Worm (Caenorhabditis elegans) whole organism, young adult: ENCODE data around the gene sma-5.

Source experiments
- B0261.1 ChIP-seq: sonication (generic microtip); optimal IDR thresholded peaks from 2 replicates; lab custom pipeline; 2016; ENCODE audit warnings: mild to moderate bottlenecking, missing genetic modification characterization, moderate library complexity, missing compliant biosample characterization
- C06A6.2 ChIP-seq: fragments of 200-800 bp; sonication (Bioruptor generic); conservative IDR thresholded peaks from 2 replicates; pipeline ENCODE4 v1.3.6; 2022; ENCODE audit warnings: missing genetic modification characterization, missing compliant biosample characterization
- F10E7.11 ChIP-seq: sonication (generic microtip); optimal IDR thresholded peaks from 2 replicates; lab custom pipeline; 2017; ENCODE audit warnings: mild to moderate bottlenecking, missing genetic modification characterization, moderate library complexity, missing compliant biosample characterization
- F49E8.2 ChIP-seq: sonication (generic microtip); optimal IDR thresholded peaks from 3 replicates; lab custom pipeline; 2017; ENCODE audit warnings: missing genetic modification characterization, mild to moderate bottlenecking, missing compliant biosample characterization, antibody characterized with exemption, moderate library complexity; ENCODE audit not compliant: insufficient read depth
- F52B5.7 ChIP-seq: sonication (generic microtip); optimal IDR thresholded peaks from 2 replicates; lab custom pipeline; 2016; ENCODE audit warnings: mild to moderate bottlenecking, missing genetic modification characterization, missing compliant biosample characterization
- Y53G8AR.9 ChIP-seq: fragments of 200-800 bp; sonication (Bioruptor generic); conservative IDR thresholded peaks from 2 replicates; pipeline ENCODE4 v1.3.6; 2022; ENCODE audit warnings: missing genetic modification reagents, missing genetic modification characterization, missing compliant biosample characterization
- Y95B8A.8 ChIP-seq: fragments of 200-800 bp; sonication (Bioruptor generic); IDR thresholded peaks from 2 replicates; pipeline ENCODE4 v1.3.6; 2022; ENCODE audit warnings: missing genetic modification reagents, missing genetic modification characterization, missing compliant biosample characterization
- ZK185.1 ChIP-seq: sonication (generic microtip); optimal IDR thresholded peaks from 2 replicates; lab custom pipeline; 2016; ENCODE audit warnings: mild to moderate bottlenecking, missing genetic modification characterization, missing compliant biosample characterization; ENCODE audit not compliant: poor library complexity, severe bottlenecking
- akir-1 ChIP-seq: fragments of 200-800 bp; sonication (Bioruptor generic); optimal IDR thresholded peaks from 2 replicates; lab custom pipeline; 2018; ENCODE audit warnings: mild to moderate bottlenecking, missing genetic modification characterization, moderate library complexity, missing compliant biosample characterization
- athp-1 ChIP-seq: sonication (generic microtip); optimal IDR thresholded peaks from 2 replicates; lab custom pipeline; 2017; ENCODE audit warnings: mild to moderate bottlenecking, missing genetic modification characterization, missing compliant biosample characterization
- attf-5 ChIP-seq: fragments of 200-800 bp; sonication (Bioruptor generic); optimal IDR thresholded peaks from 2 replicates; lab custom pipeline; 2018; ENCODE audit warnings: mild to moderate bottlenecking, missing genetic modification characterization, missing compliant biosample characterization
- attf-6 ChIP-seq: fragments of 200-800 bp; sonication (Bioruptor generic); IDR thresholded peaks from 2 replicates; pipeline ENCODE4 v1.3.6; 2022; ENCODE audit warnings: missing genetic modification reagents, missing genetic modification characterization, missing compliant biosample characterization
- ccch-3 ChIP-seq: fragments of 200-800 bp; sonication (Bioruptor generic); optimal IDR thresholded peaks from 2 replicates; lab custom pipeline; 2018; ENCODE audit warnings: mild to moderate bottlenecking, missing genetic modification characterization, missing compliant biosample characterization
- ceh-40 ChIP-seq: fragments of 200-800 bp; sonication (Bioruptor generic); IDR thresholded peaks from 2 replicates; pipeline ENCODE4 v1.3.6; 2022; ENCODE audit warnings: missing genetic modification characterization, missing compliant biosample characterization
- ceh-91 ChIP-seq: fragments of 200-800 bp; sonication (Bioruptor generic); IDR thresholded peaks from 2 replicates; pipeline ENCODE4 v1.3.6; 2022; ENCODE audit warnings: missing genetic modification reagents, missing genetic modification characterization, missing compliant biosample characterization
- dox-1 ChIP-seq: fragments of 200-800 bp; sonication (Bioruptor generic); IDR thresholded peaks from 2 replicates; pipeline ENCODE4 v1.3.6; 2022; ENCODE audit warnings: missing genetic modification reagents, missing genetic modification characterization, missing compliant biosample characterization
- dpl-1 ChIP-seq: fragments of 150-350 bp; optimal IDR thresholded peaks from 2 replicates; lab custom pipeline; 2014; ENCODE audit warnings: missing biosample characterization, missing genetic modification reagents, missing genetic modification characterization
- hlh-12 ChIP-seq: sonication (generic microtip); optimal IDR thresholded peaks from 2 replicates; lab custom pipeline; 2016; ENCODE audit warnings: missing genetic modification characterization, missing compliant biosample characterization
- hmg-1.2 ChIP-seq: fragments of 200-800 bp; sonication (Bioruptor generic); IDR thresholded peaks from 2 replicates; pipeline ENCODE4 v1.3.6; 2022; ENCODE audit warnings: missing genetic modification reagents, missing genetic modification characterization, missing compliant biosample characterization
- lag-1 ChIP-seq: fragments of 200-800 bp; sonication (Bioruptor generic); IDR thresholded peaks from 2 replicates; pipeline ENCODE4 v1.3.6; 2022; ENCODE audit warnings: missing genetic modification reagents, missing genetic modification characterization, missing compliant biosample characterization
- let-526 ChIP-seq: fragments of 200-800 bp; sonication (Bioruptor generic); IDR thresholded peaks from 2 replicates; pipeline ENCODE4 v1.3.6; 2022; ENCODE audit warnings: missing genetic modification reagents, missing genetic modification characterization, missing compliant biosample characterization
- let-607 ChIP-seq, 2 experiments: fragments of 200-800 bp in 1 of 2; sonication (Bioruptor generic) in 1 of 2; sonication (generic microtip) in 1 of 2; optimal IDR thresholded peaks; 2 replicates each; lab custom pipeline; 2016 to 2018; ENCODE audit warnings: mild to moderate bottlenecking in 2 of 2, missing compliant biosample characterization in 2 of 2, missing genetic modification characterization in 2 of 2, moderate library complexity in 2 of 2, missing genotype in 1 of 2
- lin-26 ChIP-seq: fragments of 200-800 bp; sonication (Bioruptor generic); IDR thresholded peaks from 2 replicates; pipeline ENCODE4 v1.3.6; 2022; ENCODE audit warnings: missing genetic modification reagents, missing genetic modification characterization, missing compliant biosample characterization
- lin-40 ChIP-seq: sonication (generic microtip); optimal IDR thresholded peaks from 2 replicates; lab custom pipeline; 2016; ENCODE audit warnings: missing genetic modification characterization, mild to moderate bottlenecking, missing compliant biosample characterization, missing genotype, missing genetic modification reagents
- madf-6 ChIP-seq: fragments of 200-800 bp; sonication (Bioruptor generic); IDR thresholded peaks from 2 replicates; pipeline ENCODE4 v1.3.6; 2022; ENCODE audit warnings: missing genetic modification reagents, missing genetic modification characterization, missing compliant biosample characterization
- mel-28 ChIP-seq: sonication (generic microtip); optimal IDR thresholded peaks from 2 replicates; lab custom pipeline; 2016; ENCODE audit warnings: borderline replicate concordance, mild to moderate bottlenecking, missing genetic modification characterization, missing compliant biosample characterization
- nfya-1 ChIP-seq: sonication (generic microtip); optimal IDR thresholded peaks from 2 replicates; lab custom pipeline; 2017; ENCODE audit warnings: antibody characterized with exemption, missing compliant biosample characterization, missing genetic modification characterization, borderline replicate concordance; ENCODE audit not compliant: insufficient read depth
- nfyb-1 ChIP-seq: fragments of 200-800 bp; sonication (Bioruptor generic); IDR thresholded peaks from 2 replicates; pipeline ENCODE4 v1.3.6; 2022; ENCODE audit warnings: missing genetic modification reagents, missing genetic modification characterization, missing compliant biosample characterization
- nhr-80 ChIP-seq: sonication (generic microtip); optimal IDR thresholded peaks from 2 replicates; lab custom pipeline; 2016; ENCODE audit warnings: missing genetic modification characterization, missing compliant biosample characterization
- pbrm-1 ChIP-seq: fragments of 200-800 bp; sonication (Bioruptor generic); IDR thresholded peaks from 2 replicates; pipeline ENCODE4 v1.3.6; 2022; ENCODE audit warnings: missing genetic modification reagents, missing genetic modification characterization, missing compliant biosample characterization
- rcor-1 ChIP-seq: fragments of 200-800 bp; sonication (Bioruptor generic); IDR thresholded peaks from 2 replicates; pipeline ENCODE4 v1.3.6; 2022; ENCODE audit warnings: missing genetic modification reagents, missing genetic modification characterization, missing compliant biosample characterization
- rec-8 ChIP-seq, 2 experiments: sonication (generic microtip); optimal IDR thresholded peaks; 2 replicates each; lab custom pipeline; 2016; ENCODE audit warnings: mild to moderate bottlenecking in 2 of 2, missing genetic modification characterization in 2 of 2, missing genetic modification reagents in 2 of 2, missing genotype in 2 of 2, missing biosample characterization in 1 of 2, missing compliant biosample characterization in 1 of 2, moderate library complexity in 1 of 2
- sdz-38 ChIP-seq: sonication (generic microtip); optimal IDR thresholded peaks from 2 replicates; lab custom pipeline; 2016; ENCODE audit warnings: missing genotype, missing genetic modification characterization, missing compliant biosample characterization
- unc-130 ChIP-seq: sonication (generic microtip); optimal IDR thresholded peaks from 2 replicates; lab custom pipeline; 2016; ENCODE audit warnings: missing genetic modification reagents, missing genetic modification characterization, missing compliant biosample characterization
- xnd-1 ChIP-seq: sonication (generic microtip); optimal IDR thresholded peaks from 2 replicates; lab custom pipeline; 2016; ENCODE audit warnings: missing genotype, missing genetic modification reagents, missing genetic modification characterization, missing compliant biosample characterization
- ztf-22 ChIP-seq: fragments of 200-800 bp; sonication (Bioruptor generic); optimal IDR thresholded peaks from 2 replicates; lab custom pipeline; 2018; ENCODE audit warnings: mild to moderate bottlenecking, missing genetic modification characterization, moderate library complexity, missing compliant biosample characterization
- ztf-3 ChIP-seq: fragments of 200-800 bp; sonication (Bioruptor generic); optimal IDR thresholded peaks from 2 replicates; lab custom pipeline; 2018; ENCODE audit warnings: mild to moderate bottlenecking, missing genetic modification characterization, missing compliant biosample characterization

Gene sma-5

DNA sequence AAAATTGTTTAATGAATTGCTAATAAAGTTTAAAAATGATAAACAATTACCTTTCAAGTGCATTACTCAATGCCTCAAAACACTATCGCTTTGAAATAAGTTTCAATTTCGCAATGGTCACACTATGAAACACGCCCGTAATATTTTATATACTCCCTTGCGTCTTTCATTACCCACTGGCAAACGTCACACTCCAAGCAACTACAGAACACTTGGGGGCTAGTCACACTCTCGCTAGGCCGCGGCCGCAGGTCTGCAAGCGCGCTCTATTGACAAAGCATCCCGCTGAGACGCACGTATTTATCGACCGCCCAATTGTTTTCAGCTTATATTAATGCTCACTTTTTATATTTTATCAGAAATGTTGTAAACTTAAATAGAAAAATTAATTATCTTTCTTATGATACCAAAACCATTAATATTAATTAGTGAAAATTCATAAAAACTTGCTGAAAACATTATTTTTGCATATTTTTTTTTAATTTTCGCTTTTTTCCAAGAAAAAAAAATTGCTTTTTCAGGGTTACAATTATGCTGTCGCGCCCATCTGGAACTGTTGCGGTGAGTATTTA is 12.6 kb upstream of the sma-5 start, which contains the start of the genes nmat-1 and ucr-2.1 (continued):
- TF ChIP-seq ZK185.1 (tag; lab: Kevin White, UChicago) = peak; percentile 48
- no peak for TF ChIP-seq F49E8.2 (tag; lab: Kevin White, UChicago)
- no peak for TF ChIP-seq F52B5.7 (tag; lab: Kevin White, UChicago)
- no peak for TF ChIP-seq rec-8 (tag; optimal IDR thresholded peaks at IDR 0.05; lab: Kevin White, UChicago)
- no peak for TF ChIP-seq athp-1
- TF ChIP-seq ceh-91 = no peak
- peak in 1 of 2 experiments; percentile 63 for TF ChIP-seq let-607 (tag; optimal IDR thresholded peaks at IDR 0.05; lab: Kevin White, UChicago)
- no peak for TF ChIP-seq unc-130 (GFP tag; lab: Kevin White, UChicago)
- TF ChIP-seq hmg-1.2 (GFP tag; lab: Robert Waterston, UW) = 0 out of 2 replicates have a peak, but pooled peaks have one; percentile 24
- no peak for TF ChIP-seq C06A6.2 (GFP tag; lab: Robert Waterston, UW)
- no peak for TF ChIP-seq ztf-22
- TF ChIP-seq nfyb-1 (GFP tag; lab: Robert Waterston, UW) = no peak
- TF ChIP-seq hlh-12 (tag; lab: Kevin White, UChicago) = no peak
- no peak for TF ChIP-seq mel-28 (tag; lab: Kevin White, UChicago)
- no peak for TF ChIP-seq Y53G8AR.9 (GFP tag; lab: Robert Waterston, UW)
- no peak for TF ChIP-seq B0261.1
- no peak for TF ChIP-seq akir-1 (GFP tag; lab: Kevin White, UChicago)
- no peak for TF ChIP-seq Y95B8A.8 (GFP tag; lab: Robert Waterston, UW)
- no peak for TF ChIP-seq ceh-40 (GFP tag; lab: Robert Waterston, UW)
- TF ChIP-seq ztf-3 (GFP tag; lab: Kevin White, UChicago) = no peak
- TF ChIP-seq let-526 (GFP tag; lab: Robert Waterston, UW) = no peak
- TF ChIP-seq sdz-38 (tag; lab: Kevin White, UChicago) = no peak
- TF ChIP-seq xnd-1 = no peak
- TF ChIP-seq madf-6 = no peak
- peak; percentile 76 for TF ChIP-seq lin-40 (tag; lab: Kevin White, UChicago)
- no peak for TF ChIP-seq lag-1
- TF ChIP-seq pbrm-1 (GFP tag; lab: Robert Waterston, UW) = no peak
- peak; percentile 90 for TF ChIP-seq attf-5
- no peak for TF ChIP-seq dpl-1
- peak; percentile 86 for TF ChIP-seq dox-1 (GFP tag; lab: Robert Waterston, UW)

DNA sequence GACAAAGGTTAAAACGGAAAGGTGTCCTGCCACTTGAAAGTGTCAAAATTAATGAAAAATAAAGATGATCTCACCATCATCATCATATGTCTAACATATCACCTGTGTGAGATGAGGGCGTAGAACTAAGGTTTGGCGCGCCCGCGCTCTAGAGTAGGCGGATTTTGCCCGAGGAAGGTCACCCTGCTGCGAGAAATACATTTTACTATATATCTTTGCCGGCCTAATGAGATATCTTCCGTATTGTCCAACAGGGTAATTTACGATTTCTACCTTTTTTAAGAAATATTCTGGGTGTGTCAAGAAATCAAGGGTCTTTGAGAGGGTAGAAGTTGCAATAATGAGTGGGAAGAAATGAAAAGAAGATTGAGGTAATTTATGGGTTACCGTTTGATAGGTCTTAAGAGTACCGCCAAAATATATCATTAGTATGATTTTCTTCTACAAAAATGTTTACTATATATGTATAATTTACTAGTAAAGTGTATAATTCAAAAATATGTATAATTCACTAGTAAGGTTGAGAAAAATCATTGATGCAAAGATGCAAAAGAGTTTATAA is 2.6 kb upstream of the sma-5 start:
- TF ChIP-seq rcor-1 (no peak), F10E7.11 (tag; lab: Kevin White, UChicago) (no peak), mel-28 (tag; lab: Kevin White, UChicago) (no peak), attf-6 (GFP tag; lab: Robert Waterston, UW) (no peak), nfya-1 (tag; lab: Kevin White, UChicago) (no peak), ccch-3 (GFP tag; lab: Kevin White, UChicago) (no peak)

DNA sequence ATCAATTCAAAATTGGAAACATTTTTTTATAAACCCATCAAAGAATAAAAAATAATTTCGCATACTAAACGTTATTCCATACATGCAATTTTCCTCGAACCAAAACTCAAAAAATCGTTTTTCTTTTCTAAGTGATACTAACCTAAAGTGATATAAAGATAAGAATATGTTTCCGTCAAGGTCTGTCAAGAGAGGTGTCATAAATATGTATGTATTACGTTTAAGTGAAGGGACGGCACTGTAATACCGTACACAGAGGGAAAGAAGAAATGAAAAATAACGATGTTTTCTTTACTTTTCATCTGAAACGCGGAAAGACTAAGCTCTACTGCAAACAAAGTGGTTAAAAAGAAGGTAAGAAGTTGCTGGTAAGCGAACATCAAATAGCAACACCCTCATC is 1.1 kb upstream of the sma-5 start:
- TF ChIP-seq nhr-80 (peak; percentile 34), lin-26 (GFP tag; lab: Robert Waterston, UW) (no peak)
